Fruit fly (Drosophila melanogaster) whole organism, embryonic: ENCODE measurements around the gene Rpn12.
A peak's percentile ranks its signal among the peaks of the same experiment; 100 is the strongest.

Experiments
- Abd-B ChIP-seq: fragments of 200-800 bp; sonication (Bioruptor generic); optimal IDR thresholded peaks from 2 replicates; lab custom pipeline; 2018; ENCODE audit warnings: missing biosample characterization, mild to moderate bottlenecking, missing genetic modification characterization, moderate library complexity
- Aef1 ChIP-seq: fragments of 200-800 bp; sonication (Bioruptor generic); IDR thresholded peaks from 3 replicates; pipeline ENCODE4 v1.3.6; 2022; ENCODE audit warnings: missing biosample characterization, missing genetic modification characterization
- Atf-2 ChIP-seq: fragments of 200-800 bp; sonication (Bioruptor generic); optimal IDR thresholded peaks from 2 replicates; lab custom pipeline; 2016; ENCODE audit warnings: missing biosample characterization, missing genetic modification characterization
- Atf6 ChIP-seq: fragments of 200-800 bp; sonication (Bioruptor generic); IDR thresholded peaks from 2 replicates; pipeline ENCODE4 v1.3.6; 2022; ENCODE audit warnings: missing biosample characterization, missing genetic modification characterization
- CG10147 ChIP-seq: fragments of 200-800 bp; sonication (Bioruptor generic); optimal IDR thresholded peaks from 2 replicates; lab custom pipeline; 2019; ENCODE audit warnings: missing biosample characterization, mild to moderate bottlenecking, missing genetic modification characterization, moderate library complexity
- CG13296 ChIP-seq: fragments of 200-800 bp; sonication (Bioruptor generic); optimal IDR thresholded peaks from 3 replicates; lab custom pipeline; 2018; ENCODE audit warnings: missing biosample characterization, mild to moderate bottlenecking, missing genetic modification characterization
- CG15479 ChIP-seq: fragments of 200-800 bp; sonication (Bioruptor generic); optimal IDR thresholded peaks from 3 replicates; lab custom pipeline; 2019; ENCODE audit warnings: missing biosample characterization, mild to moderate bottlenecking, missing genetic modification characterization, moderate library complexity
- CG17359 ChIP-seq: fragments of 200-800 bp; sonication (Bioruptor generic); optimal IDR thresholded peaks from 3 replicates; lab custom pipeline; 2018; ENCODE audit warnings: missing biosample characterization, mild to moderate bottlenecking, missing genetic modification characterization, moderate library complexity
- CG18262 ChIP-seq: fragments of 200-800 bp; optimal IDR thresholded peaks from 3 replicates; lab custom pipeline; 2019; ENCODE audit warnings: missing biosample characterization, mild to moderate bottlenecking, missing genetic modification characterization, moderate library complexity
- CG18764 ChIP-seq: fragments of 200-800 bp; sonication (Bioruptor generic); optimal IDR thresholded peaks from 3 replicates; lab custom pipeline; 2016; ENCODE audit warnings: missing biosample characterization, missing genetic modification characterization
- CG2199 ChIP-seq: fragments of 200-800 bp; sonication (Bioruptor generic); IDR thresholded peaks from 3 replicates; pipeline ENCODE4 v1.3.6; 2022; ENCODE audit warnings: missing biosample characterization, missing genetic modification characterization
- CG2678 ChIP-seq: fragments of 200-800 bp; sonication (Bioruptor generic); optimal IDR thresholded peaks from 3 replicates; lab custom pipeline; 2019; ENCODE audit warnings: missing biosample characterization, mild to moderate bottlenecking, missing genetic modification characterization, moderate library complexity
- CG2875 ChIP-seq: fragments of 200-800 bp; sonication (Bioruptor generic); optimal IDR thresholded peaks from 2 replicates; lab custom pipeline; 2017; ENCODE audit warnings: missing biosample characterization, mild to moderate bottlenecking, missing genetic modification characterization, missing genetic modification reagents
- CG30403 ChIP-seq: fragments of 200-800 bp; sonication (Bioruptor generic); optimal IDR thresholded peaks from 3 replicates; lab custom pipeline; 2016; ENCODE audit warnings: missing biosample characterization, missing genetic modification characterization
- CG31441 ChIP-seq: fragments of 200-800 bp; sonication (Bioruptor generic); IDR thresholded peaks from 2 replicates; pipeline ENCODE4 v1.3.6; 2022; ENCODE audit warnings: missing biosample characterization, missing genetic modification characterization
- CG32532 ChIP-seq: fragments of 200-800 bp; sonication (Bioruptor generic); IDR thresholded peaks from 2 replicates; pipeline ENCODE4 v1.3.6; 2022; ENCODE audit warnings: missing biosample characterization, missing genetic modification characterization
- CG3281 ChIP-seq: fragments of 200-800 bp; sonication (Bioruptor generic); optimal IDR thresholded peaks from 3 replicates; lab custom pipeline; 2017; ENCODE audit warnings: missing biosample characterization, mild to moderate bottlenecking, missing genetic modification characterization
- CG4820 ChIP-seq: fragments of 200-800 bp; sonication (Bioruptor generic); optimal IDR thresholded peaks from 3 replicates; lab custom pipeline; 2016; ENCODE audit warnings: missing biosample characterization, missing genetic modification characterization
- CG6272 ChIP-seq: fragments of 200-800 bp; sonication (Bioruptor generic); IDR thresholded peaks from 2 replicates; pipeline ENCODE4 v1.3.6; 2022; ENCODE audit warnings: missing biosample characterization, missing genetic modification characterization
- CG7372 ChIP-seq: fragments of 200-800 bp; sonication (Bioruptor generic); IDR thresholded peaks from 2 replicates; pipeline ENCODE4 v1.3.6; 2022; ENCODE audit warnings: missing biosample characterization, missing genetic modification characterization
- CG7556 ChIP-seq: fragments of 200-800 bp; sonication (Bioruptor generic); optimal IDR thresholded peaks from 2 replicates; lab custom pipeline; 2017; ENCODE audit warnings: missing biosample characterization, mild to moderate bottlenecking, missing genetic modification characterization
- CG8388 ChIP-seq: fragments of 200-800 bp; sonication (Bioruptor generic); optimal IDR thresholded peaks from 2 replicates; lab custom pipeline; 2019; ENCODE audit warnings: missing biosample characterization, mild to moderate bottlenecking, missing genetic modification characterization, moderate library complexity
- CG9817 ChIP-seq: fragments of 200-800 bp; sonication (Bioruptor generic); optimal IDR thresholded peaks from 2 replicates; lab custom pipeline; 2018; ENCODE audit warnings: missing biosample characterization, mild to moderate bottlenecking, missing genetic modification characterization, moderate library complexity
- Camta ChIP-seq: fragments of 200-800 bp; sonication (Bioruptor generic); optimal IDR thresholded peaks from 2 replicates; lab custom pipeline; 2016; ENCODE audit warnings: missing biosample characterization, missing genetic modification characterization
- Dip3 ChIP-seq: fragments of 200-800 bp; sonication (Bioruptor generic); optimal IDR thresholded peaks from 3 replicates; lab custom pipeline; 2016; ENCODE audit warnings: missing biosample characterization, missing genetic modification characterization
- ERR ChIP-seq: fragments of 200-800 bp; sonication (Bioruptor generic); optimal IDR thresholded peaks from 2 replicates; lab custom pipeline; 2016; ENCODE audit warnings: missing biosample characterization, missing genetic modification characterization
- Fer1 ChIP-seq: fragments of 200-800 bp; sonication (Bioruptor generic); optimal IDR thresholded peaks from 2 replicates; lab custom pipeline; 2017; ENCODE audit warnings: missing biosample characterization, mild to moderate bottlenecking, missing genetic modification characterization
- Hsf ChIP-seq: fragments of 200-800 bp; sonication (Bioruptor generic); optimal IDR thresholded peaks from 3 replicates; lab custom pipeline; 2016; ENCODE audit warnings: missing biosample characterization, missing genetic modification characterization
- Med ChIP-seq: fragments of 200-800 bp; sonication (Bioruptor generic); peaks from one replicate; lab custom pipeline; 2016; ENCODE audit warnings: missing biosample characterization, missing genetic modification characterization, mild to moderate bottlenecking, inconsistent platforms, moderate library complexity
- Nf-YA ChIP-seq: fragments of 200-800 bp; sonication (Bioruptor generic); IDR thresholded peaks from 2 replicates; pipeline ENCODE4 v1.3.6; 2022; ENCODE audit warnings: missing biosample characterization, missing genetic modification characterization
- Oli ChIP-seq: fragments of 200-800 bp; sonication (Bioruptor generic); optimal IDR thresholded peaks from 2 replicates; lab custom pipeline; 2018; ENCODE audit warnings: missing biosample characterization, mild to moderate bottlenecking, missing genetic modification characterization, moderate library complexity
- Rfx ChIP-seq: fragments of 200-800 bp; sonication (Bioruptor generic); IDR thresholded peaks from 2 replicates; pipeline ENCODE4 v1.3.6; 2022; ENCODE audit warnings: missing biosample characterization, missing genetic modification characterization
- Vsx1 ChIP-seq: fragments of 200-800 bp; sonication (Bioruptor generic); optimal IDR thresholded peaks from 2 replicates; lab custom pipeline; 2017; ENCODE audit warnings: missing biosample characterization, mild to moderate bottlenecking, missing genetic modification characterization, missing genetic modification reagents
- al ChIP-seq: fragments of 200-800 bp; sonication (Bioruptor generic); IDR thresholded peaks from 2 replicates; pipeline ENCODE4 v1.3.6; 2022; ENCODE audit warnings: missing biosample characterization, missing genetic modification characterization
- ap ChIP-seq: fragments of 200-800 bp; sonication (Bioruptor generic); IDR thresholded peaks from 2 replicates; pipeline ENCODE4 v1.3.6; 2022; ENCODE audit warnings: missing biosample characterization, missing genetic modification characterization
- cwo ChIP-seq: fragments of 200-800 bp; sonication (Bioruptor generic); optimal IDR thresholded peaks from 3 replicates; lab custom pipeline; 2017; ENCODE audit warnings: missing biosample characterization, missing genetic modification characterization, mild to moderate bottlenecking, moderate library complexity, missing genetic modification reagents
- en ChIP-seq: fragments of 200-800 bp; sonication (Bioruptor generic); optimal IDR thresholded peaks from 2 replicates; lab custom pipeline; 2016; ENCODE audit warnings: missing biosample characterization, missing genetic modification characterization
- eve ChIP-seq, 2 experiments: fragments of >200 bp; optimal IDR thresholded peaks; 2 replicates each; lab custom pipeline; 2017; ENCODE audit warnings: missing biosample characterization in 2 of 2, missing genetic modification characterization in 2 of 2
- fu2 ChIP-seq: fragments of 200-800 bp; sonication (Bioruptor generic); optimal IDR thresholded peaks from 2 replicates; lab custom pipeline; 2016; ENCODE audit warnings: missing biosample characterization, missing genetic modification characterization
- grau ChIP-seq: fragments of 200-800 bp; optimal IDR thresholded peaks from 3 replicates; lab custom pipeline; 2019; ENCODE audit warnings: missing biosample characterization, mild to moderate bottlenecking, missing genetic modification characterization, moderate library complexity
- gro ChIP-seq: fragments of 200-800 bp; sonication (Bioruptor generic); optimal IDR thresholded peaks from 2 replicates; lab custom pipeline; 2016; ENCODE audit warnings: missing biosample characterization, missing genetic modification characterization
- ind ChIP-seq: fragments of 200-800 bp; sonication (Bioruptor generic); optimal IDR thresholded peaks from 3 replicates; lab custom pipeline; 2016; ENCODE audit warnings: missing biosample characterization, missing genetic modification characterization
- maf-S ChIP-seq: fragments of 200-800 bp; sonication (Bioruptor generic); optimal IDR thresholded peaks from 2 replicates; lab custom pipeline; 2016; ENCODE audit warnings: missing biosample characterization, missing genetic modification characterization
- ranshi ChIP-seq: fragments of 200-800 bp; sonication (Bioruptor generic); IDR thresholded peaks from 2 replicates; pipeline ENCODE4 v1.3.6; 2022; ENCODE audit warnings: missing biosample characterization, missing genetic modification characterization
- rib ChIP-seq: fragments of 200-800 bp; sonication (Bioruptor generic); IDR thresholded peaks from 2 replicates; pipeline ENCODE4 v1.3.6; 2022; ENCODE audit warnings: missing biosample characterization, missing genetic modification characterization
- scrt ChIP-seq: fragments of 200-800 bp; sonication (Bioruptor generic); optimal IDR thresholded peaks from 2 replicates; lab custom pipeline; 2018; ENCODE audit warnings: missing biosample characterization, mild to moderate bottlenecking, missing genetic modification characterization, moderate library complexity
- sd ChIP-seq: fragments of 200-800 bp; sonication (Bioruptor generic); optimal IDR thresholded peaks from 3 replicates; lab custom pipeline; 2018; ENCODE audit warnings: missing biosample characterization, mild to moderate bottlenecking, missing genetic modification characterization, moderate library complexity
- sim ChIP-seq: fragments of 200-800 bp; sonication (Bioruptor generic); IDR thresholded peaks from 2 replicates; pipeline ENCODE4 v1.3.6; 2022; ENCODE audit warnings: missing biosample characterization, missing genetic modification characterization
- slou ChIP-seq: fragments of 200-800 bp; sonication (Bioruptor generic); optimal IDR thresholded peaks from 3 replicates; lab custom pipeline; 2016; ENCODE audit warnings: missing biosample characterization, missing genetic modification characterization
- tio ChIP-seq: fragments of 200-800 bp; sonication (Bioruptor generic); optimal IDR thresholded peaks from 2 replicates; lab custom pipeline; 2017; ENCODE audit warnings: missing biosample characterization, missing genetic modification characterization, inconsistent platforms

Rpn12 gene

DNA sequence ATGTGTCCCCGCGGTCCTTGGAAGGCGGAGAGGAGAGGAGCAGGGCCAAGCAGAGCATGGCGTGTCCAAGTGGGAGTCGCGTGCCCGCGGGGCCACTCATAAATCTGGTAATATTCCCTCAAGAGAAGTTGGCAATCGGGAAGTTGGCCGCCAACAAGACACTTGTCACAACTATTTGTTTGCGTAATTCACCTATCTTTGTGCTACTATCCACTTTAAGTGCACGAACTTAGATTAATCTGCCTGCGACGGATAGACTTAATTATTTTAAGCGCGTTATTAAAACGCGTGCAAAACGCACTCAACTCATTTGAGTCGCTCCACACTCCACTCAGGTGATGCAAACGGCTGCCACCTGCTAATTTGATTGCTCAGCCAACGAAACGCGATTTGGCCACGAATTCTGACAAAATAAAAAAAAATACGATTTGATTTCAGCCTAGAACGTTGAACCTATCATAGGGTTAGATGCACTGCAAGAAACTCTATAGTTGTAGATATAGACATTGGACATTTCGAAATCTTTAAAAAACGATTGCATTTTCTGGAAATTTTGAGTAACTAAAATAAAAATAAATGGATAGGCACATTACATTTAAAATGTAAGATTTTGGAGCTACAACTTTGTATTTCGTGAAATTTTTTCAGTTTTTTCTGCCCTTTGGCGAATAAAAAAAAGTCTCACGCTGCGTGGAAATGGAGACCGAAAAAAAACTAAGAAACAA, 11.7 kb upstream of the Rpn12 start (continued):
- TF ChIP-seq Med (GFP tag; lab: Kevin White, UChicago), result peak; percentile 79
- TF ChIP-seq CG9817 (tag; lab: Kevin White, UChicago), result peak; percentile 24
- TF ChIP-seq CG4820, result peak; percentile 11
- TF ChIP-seq CG17359 (tag; lab: Kevin White, UChicago), result peak; percentile 28
- no peak for TF ChIP-seq CG2199 (GFP tag; lab: Robert Waterston, UW)
- TF ChIP-seq fu2 (GFP tag; lab: Kevin White, UChicago), result no peak
- peak; percentile 44 for TF ChIP-seq ind (GFP tag; lab: Kevin White, UChicago)
- peak; percentile 85 for TF ChIP-seq Rfx (GFP tag; lab: Robert Waterston, UW)
- peak; percentile 20 for TF ChIP-seq sd
- TF ChIP-seq Hsf, result peak; percentile 68
- peak; percentile 42 for TF ChIP-seq CG13296 (GFP tag; lab: Kevin White, UChicago)
- TF ChIP-seq CG6272, result no peak
- TF ChIP-seq Camta (GFP tag; lab: Kevin White, UChicago), result peak; percentile 17
- TF ChIP-seq CG2678 (tag; lab: Kevin White, UChicago), result peak; percentile 71
- TF ChIP-seq ERR, result no peak
- TF ChIP-seq Dip3 (GFP tag; lab: Kevin White, UChicago), result peak; percentile 8
- TF ChIP-seq CG15479 (GFP tag; lab: Kevin White, UChicago), result no peak
- TF ChIP-seq CG3281 (GFP tag; lab: Kevin White, UChicago), result peak; percentile 61
- TF ChIP-seq grau (tag; lab: Kevin White, UChicago), result peak; percentile 71
- peak; percentile 35 for TF ChIP-seq tio (GFP tag; lab: Kevin White, UChicago)
- TF ChIP-seq Oli (tag; lab: Kevin White, UChicago), result peak; percentile 47
- TF ChIP-seq Vsx1 (GFP tag; lab: Kevin White, UChicago), result peak; percentile 4
- peak; percentile 29 for TF ChIP-seq cwo (GFP tag; lab: Kevin White, UChicago)
- TF ChIP-seq eve (GFP tag; optimal IDR thresholded peaks at IDR 0.05; lab: Kevin White, UChicago), result peak in 1 of 2 experiments; percentile 45
- peak; percentile 71 for TF ChIP-seq Atf6
- peak; percentile 55 for TF ChIP-seq gro
- TF ChIP-seq CG32532 (GFP tag; lab: Robert Waterston, UW), result peak; percentile 83
- TF ChIP-seq CG31441 (GFP tag; lab: Robert Waterston, UW), result peak; percentile 30; the same call in 1 of the 2 replicates
- peak; percentile 59 for TF ChIP-seq CG30403 (GFP tag; lab: Kevin White, UChicago)
- no peak for TF ChIP-seq CG2875 (GFP tag; lab: Kevin White, UChicago)
- TF ChIP-seq rib (GFP tag; lab: Robert Waterston, UW), result 0 out of 2 replicates have a peak, but pooled peaks have one; percentile 30
- peak; percentile 4 for TF ChIP-seq Abd-B
- peak; percentile 5 for TF ChIP-seq en (GFP tag; lab: Kevin White, UChicago)
- TF ChIP-seq maf-S (GFP tag; lab: Kevin White, UChicago), result peak; percentile 23
- no peak for TF ChIP-seq slou
- peak; percentile 56; the same call in 1 of the 2 replicates for TF ChIP-seq ranshi (GFP tag; lab: Robert Waterston, UW)
- peak; percentile 55 for TF ChIP-seq CG7556 (GFP tag; lab: Kevin White, UChicago)
- TF ChIP-seq CG18262 (tag; lab: Kevin White, UChicago), result peak; percentile 59
- peak; percentile 28 for TF ChIP-seq CG18764
- TF ChIP-seq Atf-2 (GFP tag; lab: Kevin White, UChicago), result peak; percentile 33
- no peak for TF ChIP-seq sim (GFP tag; lab: Robert Waterston, UW)
- peak; percentile 26; the same call in 1 of the 2 replicates for TF ChIP-seq Nf-YA (GFP tag; lab: Robert Waterston, UW)
- peak; percentile 56; the same call in 1 of the 2 replicates for TF ChIP-seq CG7372 (GFP tag; lab: Robert Waterston, UW)
- TF ChIP-seq Fer1 (GFP tag; lab: Kevin White, UChicago), result peak; percentile 53
- peak; percentile 64 for TF ChIP-seq CG10147
- TF ChIP-seq al, result peak; percentile 77
- peak; percentile 31; the same call in 1 of the 2 replicates for TF ChIP-seq ap (GFP tag; lab: Robert Waterston, UW)
- TF ChIP-seq scrt (GFP tag; lab: Kevin White, UChicago), result peak; percentile 36
- TF ChIP-seq Aef1 (GFP tag; lab: Robert Waterston, UW), result peak; percentile 47; the same call in 2 of the 3 replicates
- TF ChIP-seq CG8388 (GFP tag; lab: Kevin White, UChicago), result peak; percentile 33
